Worm (Caenorhabditis elegans): ENCODE results near the gene R155.5.

The R155.5 gene

ce11 chrIII:2008334-2008733 is 38.0 kb upstream of the R155.5 start:
- TF ChIP-seq nhr-77 (tag; optimal IDR thresholded peaks at IDR 0.05) (no peak), gmeb-1 (tag; optimal IDR thresholded peaks at IDR 0.05) (no peak), crh-2 (tag; optimal IDR thresholded peaks at IDR 0.05) (no peak), lin-13 (GFP tag; optimal IDR thresholded peaks at IDR 0.05) (no peak), mdl-1 (tag; optimal IDR thresholded peaks at IDR 0.05) (no peak), lin-11 (tag; optimal IDR thresholded peaks at IDR 0.05) (no peak), skn-1 (tag; optimal IDR thresholded peaks at IDR 0.05) (no peak), ama-1 (optimal IDR thresholded peaks at IDR 0.05) (no peak), aly-2 (tag; optimal IDR thresholded peaks at IDR 0.05) (no peak), lin-39 (tag; optimal IDR thresholded peaks at IDR 0.05) (no peak), egl-27 (tag; optimal IDR thresholded peaks at IDR 0.05) (no peak), sem-4 (tag; optimal IDR thresholded peaks at IDR 0.05) (no peak), ztf-11 (tag; optimal IDR thresholded peaks at IDR 0.05) (no peak)

ce11 chrIII:2006937-2007336 is 36.6 kb upstream of the R155.5 start:
- no peak for TF ChIP-seq crh-2 (tag; optimal IDR thresholded peaks at IDR 0.05)
- TF ChIP-seq nhr-21 (tag; optimal IDR thresholded peaks at IDR 0.05), result no peak
- no peak for TF ChIP-seq aly-2 (tag; optimal IDR thresholded peaks at IDR 0.05)
- TF ChIP-seq nhr-10 (tag; optimal IDR thresholded peaks at IDR 0.05), result no peak
- no peak for TF ChIP-seq unc-62 (GFP tag; optimal IDR thresholded peaks at IDR 0.05)
- no peak for TF ChIP-seq lin-13 (GFP tag; optimal IDR thresholded peaks at IDR 0.05)
- TF ChIP-seq F13H6.1 (tag; optimal IDR thresholded peaks at IDR 0.05), result no peak
- no peak for TF ChIP-seq R02D3.7 (tag; optimal IDR thresholded peaks at IDR 0.05)
- TF ChIP-seq lsy-2 (tag; optimal IDR thresholded peaks at IDR 0.05), result no peak

DNA sequence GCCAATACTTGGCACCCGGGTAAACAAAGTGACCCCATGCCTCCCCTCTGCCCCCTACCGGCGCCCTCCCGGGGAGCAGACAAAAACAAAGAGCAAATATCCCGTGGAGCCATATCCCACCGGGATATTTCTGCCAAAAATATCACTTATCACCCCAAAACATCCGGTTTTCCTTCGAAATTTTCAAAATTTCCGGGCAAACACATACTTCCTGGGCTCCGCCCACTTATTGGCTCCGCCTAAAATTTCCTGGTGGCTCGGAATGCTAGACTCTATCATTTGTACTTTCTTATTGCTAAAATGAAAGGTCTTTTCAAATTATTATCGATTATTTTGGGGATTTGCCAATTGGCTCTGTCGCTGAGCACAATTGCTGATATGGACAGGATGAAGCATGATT is 35.4 kb upstream of the R155.5 start, which contains the start of gene Y39A3B.1:
Gene Y39A3B.1, plus strand, starts transcription at position 301 of the 400 bp plus-strand sequence.
- no peak for TF ChIP-seq alr-1 (tag; optimal IDR thresholded peaks at IDR 0.05)

- TF ChIP-seq mbf-1 (tag; optimal IDR thresholded peaks at IDR 0.05) (no peak), egl-27 (tag; optimal IDR thresholded peaks at IDR 0.05) (no peak), R02D3.7 (tag; optimal IDR thresholded peaks at IDR 0.05) (no peak), dmd-4 (tag; optimal IDR thresholded peaks at IDR 0.05) (no peak), ztf-4 (tag; optimal IDR thresholded peaks at IDR 0.05) (no peak), ZK546.5 (tag; optimal IDR thresholded peaks at IDR 0.05) (no peak), C34F6.9 (tag; optimal IDR thresholded peaks at IDR 0.05) (no peak), fos-1 (tag; optimal IDR thresholded peaks at IDR 0.05) (no peak), ztf-11 (tag; optimal IDR thresholded peaks at IDR 0.05) (no peak)
These were observed 30.9 kb upstream of the R155.5 start for ce11 chrIII:2001210-2001609.

DNA sequence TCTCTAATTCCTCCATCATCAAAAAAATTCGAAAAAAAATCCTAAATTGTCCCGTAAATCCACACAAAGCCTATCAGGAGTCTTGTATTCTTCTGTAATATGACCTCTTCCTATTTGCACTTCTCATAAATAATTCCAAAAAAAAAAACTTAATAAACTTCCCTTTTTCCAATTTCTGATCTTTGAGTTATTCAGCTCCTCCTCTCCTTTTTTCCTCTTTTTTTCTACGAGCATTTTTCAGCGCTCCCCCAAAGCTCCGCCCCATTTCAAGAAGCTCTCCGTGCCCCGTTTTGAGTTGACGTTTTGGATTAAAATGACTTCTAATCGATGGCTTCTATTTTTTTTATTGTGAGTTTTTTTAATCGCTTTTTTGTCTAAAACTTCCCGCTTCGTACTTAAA is 27.2 kb upstream of the R155.5 start, which contains the start of gene lgc-42:
Gene lgc-42, plus strand, starts transcription at position 301 of the 400 bp plus-strand sequence.
- TF ChIP-seq nhr-11 (tag; optimal IDR thresholded peaks at IDR 0.05), result no peak
- TF ChIP-seq zag-1 (tag; optimal IDR thresholded peaks at IDR 0.05), result no peak
- TF ChIP-seq alr-1 (tag; optimal IDR thresholded peaks at IDR 0.05), result no peak
- no peak for TF ChIP-seq nhr-6 (tag; optimal IDR thresholded peaks at IDR 0.05)
- no peak for TF ChIP-seq unc-62 (GFP tag; optimal IDR thresholded peaks at IDR 0.05)
- no peak for TF ChIP-seq sma-3 (GFP tag; optimal IDR thresholded peaks at IDR 0.05)
- no peak for TF ChIP-seq F13H6.1 (tag; optimal IDR thresholded peaks at IDR 0.05)
- TF ChIP-seq R02D3.7 (tag; optimal IDR thresholded peaks at IDR 0.05), result no peak
- no peak for TF ChIP-seq unc-39 (tag; optimal IDR thresholded peaks at IDR 0.05)
- no peak for TF ChIP-seq crh-2 (tag; optimal IDR thresholded peaks at IDR 0.05)
- no peak for TF ChIP-seq ztf-4 (tag; optimal IDR thresholded peaks at IDR 0.05)
- no peak for TF ChIP-seq nhr-77 (tag; optimal IDR thresholded peaks at IDR 0.05)
- TF ChIP-seq nhr-129 (tag; optimal IDR thresholded peaks at IDR 0.05), result no peak
- TF ChIP-seq ZK546.5 (tag; optimal IDR thresholded peaks at IDR 0.05), result no peak
- no peak for TF ChIP-seq lin-13 (GFP tag; optimal IDR thresholded peaks at IDR 0.05)

DNA sequence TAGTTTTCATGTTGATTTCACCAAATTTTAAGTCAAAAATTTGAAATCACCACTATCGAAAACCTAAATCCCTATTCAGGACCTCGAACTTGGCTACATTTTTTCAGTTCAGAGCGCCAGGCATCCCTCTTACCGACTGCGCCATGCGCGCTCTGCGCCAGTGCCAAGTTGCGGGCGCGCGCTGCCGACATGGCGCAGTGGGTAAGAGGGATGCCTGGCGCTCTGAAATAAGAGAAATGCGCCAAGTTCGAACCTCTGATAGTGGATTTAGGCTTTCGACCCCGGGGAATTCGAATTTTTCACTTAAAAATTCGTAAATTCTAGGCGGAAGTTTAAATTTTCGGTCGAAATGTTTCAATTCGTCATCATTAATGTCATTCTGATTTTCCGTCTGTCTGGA is 19.6 kb upstream of the R155.5 start:
- TF ChIP-seq snpc-4 (tag; optimal IDR thresholded peaks at IDR 0.05), result no peak
- no peak for TF ChIP-seq ZK546.5 (tag; optimal IDR thresholded peaks at IDR 0.05)
- no peak for TF ChIP-seq fos-1 (tag; optimal IDR thresholded peaks at IDR 0.05)
- no peak for TF ChIP-seq nhr-10 (tag; optimal IDR thresholded peaks at IDR 0.05)
- no peak for TF ChIP-seq ztf-1 (GFP tag; conservative IDR thresholded peaks at IDR 0.05)
- no peak for TF ChIP-seq lin-13 (GFP tag; optimal IDR thresholded peaks at IDR 0.05)
- TF ChIP-seq ztf-11 (tag; optimal IDR thresholded peaks at IDR 0.05), result no peak
- TF ChIP-seq nhr-11 (tag; optimal IDR thresholded peaks at IDR 0.05), result no peak

Measured in whole organism, L2 larva.